Fruit fly (Drosophila melanogaster) whole organism, pupa: ENCODE data around the gene CG10481.

Experiments used
- CG10348 ChIP-seq: fragments of 200-800 bp; sonication (Bioruptor generic); IDR thresholded peaks from 2 replicates; pipeline ENCODE4 v1.3.6; 2022; ENCODE audit warnings: missing biosample characterization, missing genetic modification characterization
- CG12605 ChIP-seq: fragments of 200-800 bp; sonication (Bioruptor generic); IDR thresholded peaks from 2 replicates; pipeline ENCODE4 v1.3.6; 2022; ENCODE audit warnings: missing biosample characterization, missing genetic modification characterization
- CG13204 ChIP-seq: fragments of 200-800 bp; sonication (Bioruptor generic); optimal IDR thresholded peaks from 2 replicates; lab custom pipeline; 2018; ENCODE audit warnings: missing biosample characterization, mild to moderate bottlenecking, missing genetic modification characterization, moderate library complexity
- CG14655 ChIP-seq: fragments of 200-800 bp; sonication (Bioruptor generic); optimal IDR thresholded peaks from 3 replicates; lab custom pipeline; 2017; ENCODE audit warnings: mild to moderate bottlenecking, missing biosample characterization, missing genetic modification reagents, missing genetic modification characterization
- CG15710 ChIP-seq: fragments of 200-800 bp; sonication (Bioruptor generic); optimal IDR thresholded peaks from 2 replicates; lab custom pipeline; 2018; ENCODE audit warnings: missing biosample characterization, mild to moderate bottlenecking, missing genetic modification characterization, moderate library complexity
- CG17806 ChIP-seq: fragments of 200-800 bp; sonication (Bioruptor generic); optimal IDR thresholded peaks from 2 replicates; lab custom pipeline; 2018; ENCODE audit warnings: missing biosample characterization, mild to moderate bottlenecking, missing genetic modification characterization, moderate library complexity
- CG32121 ChIP-seq: fragments of 200-800 bp; sonication (Bioruptor generic); IDR thresholded peaks from 2 replicates; pipeline ENCODE4 v1.3.6; 2022; ENCODE audit warnings: missing biosample characterization, missing genetic modification characterization
- CG34367 ChIP-seq: fragments of 200-800 bp; sonication (Bioruptor generic); optimal IDR thresholded peaks from 2 replicates; lab custom pipeline; 2018; ENCODE audit warnings: missing biosample characterization, mild to moderate bottlenecking, missing genetic modification characterization
- CG4496 ChIP-seq: fragments of 200-800 bp; sonication (Bioruptor generic); IDR thresholded peaks from 3 replicates; pipeline ENCODE4 v1.3.6; 2022; ENCODE audit warnings: missing biosample characterization, missing genetic modification characterization
- CG8159 ChIP-seq: fragments of 200-800 bp; sonication (Bioruptor generic); optimal IDR thresholded peaks from 3 replicates; lab custom pipeline; 2018; ENCODE audit warnings: missing biosample characterization, mild to moderate bottlenecking, missing genetic modification characterization, moderate library complexity
- CG8301 ChIP-seq: fragments of 200-800 bp; sonication (Bioruptor generic); optimal IDR thresholded peaks from 2 replicates; lab custom pipeline; 2018; ENCODE audit warnings: missing biosample characterization, mild to moderate bottlenecking, missing genetic modification characterization
- CG9948 ChIP-seq: fragments of 200-800 bp; sonication (Bioruptor generic); optimal IDR thresholded peaks from 2 replicates; lab custom pipeline; 2018; ENCODE audit warnings: missing biosample characterization, mild to moderate bottlenecking, missing genetic modification characterization, moderate library complexity
- D1 ChIP-seq: fragments of 200-800 bp; sonication (Bioruptor generic); optimal IDR thresholded peaks from 2 replicates; lab custom pipeline; 2018; ENCODE audit warnings: missing biosample characterization, mild to moderate bottlenecking, missing genetic modification characterization, moderate library complexity
- EcR ChIP-seq: fragments of 200-800 bp; sonication (Bioruptor generic); optimal IDR thresholded peaks from 3 replicates; lab custom pipeline; 2019; ENCODE audit warnings: missing biosample characterization, missing genetic modification characterization, mild to moderate bottlenecking, moderate library complexity, missing genetic modification reagents
- Ets98B ChIP-seq: fragments of 200-800 bp; sonication (Bioruptor generic); IDR thresholded peaks from 2 replicates; pipeline ENCODE4 v1.3.6; 2022; ENCODE audit warnings: missing biosample characterization, missing genetic modification characterization
- Pif1A ChIP-seq: fragments of 200-800 bp; sonication (Bioruptor generic); optimal IDR thresholded peaks from 3 replicates; lab custom pipeline; 2016; ENCODE audit warnings: missing biosample characterization, missing genetic modification characterization
- Pif1B ChIP-seq: fragments of 200-800 bp; sonication (Bioruptor generic); optimal IDR thresholded peaks from 3 replicates; lab custom pipeline; 2016; ENCODE audit warnings: missing biosample characterization, missing genetic modification characterization
- Snoo ChIP-seq: fragments of 200-800 bp; sonication (Bioruptor generic); optimal IDR thresholded peaks from 3 replicates; lab custom pipeline; 2017; ENCODE audit warnings: missing biosample characterization, mild to moderate bottlenecking, missing genetic modification characterization, inconsistent platforms
- fd96Ca ChIP-seq: fragments of 200-800 bp; sonication (Bioruptor generic); IDR thresholded peaks from 3 replicates; pipeline ENCODE4 v1.3.6; 2022; ENCODE audit warnings: missing biosample characterization, missing genetic modification characterization
- gl ChIP-seq: fragments of 200-800 bp; sonication (Bioruptor generic); optimal IDR thresholded peaks from 2 replicates; lab custom pipeline; 2018; ENCODE audit warnings: missing biosample characterization, mild to moderate bottlenecking, missing genetic modification characterization
- rn ChIP-seq: fragments of 200-800 bp; sonication (Bioruptor generic); IDR thresholded peaks from 2 replicates; pipeline ENCODE4 v1.3.6; 2022; ENCODE audit warnings: missing biosample characterization, missing genetic modification characterization

CG10481 gene

dm6 chr2L:19892450-19892849 is at the start of gene CG10481:
TSS of gene CG10481 (minus strand) at chr2L:19892550.
- TF ChIP-seq EcR (no peak), rn (GFP tag; lab: Robert Waterston, UW) (no peak), Snoo (tag; lab: Kevin White, UChicago) (no peak), CG13204 (GFP tag; lab: Kevin White, UChicago) (no peak), D1 (tag; lab: Kevin White, UChicago) (no peak), Pif1A (GFP tag; lab: Kevin White, UChicago) (no peak)

DNA sequence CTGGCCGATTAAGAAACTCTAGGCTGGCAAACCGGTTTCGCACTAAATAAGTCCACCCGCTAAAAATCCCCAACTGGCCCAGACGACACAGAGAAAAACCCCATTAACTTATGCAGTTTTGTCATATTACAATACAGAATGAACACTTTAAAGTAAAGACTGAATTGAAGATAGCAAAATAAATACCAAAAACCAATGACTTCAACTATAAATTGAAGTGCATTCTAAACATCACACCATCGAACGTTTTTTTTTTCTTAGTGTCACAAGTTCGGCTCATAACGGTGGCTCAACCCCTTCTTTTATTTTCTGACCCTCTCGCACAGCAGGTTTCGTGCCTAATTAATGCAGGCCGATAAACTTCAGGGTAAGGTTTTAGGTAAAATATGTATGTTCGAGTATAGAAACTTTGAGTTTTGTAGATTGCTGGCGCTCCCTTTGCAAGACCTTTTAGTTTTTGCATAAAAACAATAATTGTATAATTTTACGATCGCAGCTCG is 49.1 kb upstream of the CG10481 start:
- peak; percentile 77 for TF ChIP-seq CG8301
- peak; percentile 81 for TF ChIP-seq CG9948 (tag; lab: Kevin White, UChicago)
- TF ChIP-seq CG4496, result peak; percentile 93
- TF ChIP-seq EcR, result peak; percentile 66
- peak; percentile 86 for TF ChIP-seq Pif1A (GFP tag; lab: Kevin White, UChicago)
- TF ChIP-seq fd96Ca (GFP tag; lab: Robert Waterston, UW), result peak; percentile 87
- TF ChIP-seq CG13204 (GFP tag; lab: Kevin White, UChicago), result peak; percentile 52
- TF ChIP-seq rn (GFP tag; lab: Robert Waterston, UW), result peak; percentile 83
- peak; percentile 63 for TF ChIP-seq gl
- peak; percentile 86 for TF ChIP-seq Ets98B
- peak; percentile 92 for TF ChIP-seq CG15710 (tag; lab: Kevin White, UChicago)
- TF ChIP-seq Pif1B (GFP tag; lab: Kevin White, UChicago), result peak; percentile 31
- peak; percentile 79 for TF ChIP-seq Snoo (tag; lab: Kevin White, UChicago)
- peak; percentile 16; the same call in 1 of the 2 replicates for TF ChIP-seq CG12605
- peak; percentile 65 for TF ChIP-seq CG10348 (GFP tag; lab: Robert Waterston, UW)
- TF ChIP-seq CG8159, result peak; percentile 90
- TF ChIP-seq D1 (tag; lab: Kevin White, UChicago), result peak; percentile 37
- TF ChIP-seq CG34367, result peak; percentile 79
- peak; percentile 82 for TF ChIP-seq CG14655
- TF ChIP-seq CG32121 (GFP tag; lab: Robert Waterston, UW), result peak; percentile 90
- peak; percentile 80 for TF ChIP-seq CG17806 (tag; lab: Kevin White, UChicago)

dm6 chr2L:19940036-19940435 is 47.7 kb upstream of the CG10481 start:
- TF ChIP-seq CG9948 (tag; lab: Kevin White, UChicago) (no peak), fd96Ca (GFP tag; lab: Robert Waterston, UW) (no peak), D1 (tag; lab: Kevin White, UChicago) (no peak), CG4496 (0 out of 3 replicates have a peak, but pooled peaks have one; percentile 30), Pif1A (GFP tag; lab: Kevin White, UChicago) (no peak), CG34367 (no peak)

dm6 chr2L:19937804-19938461 is 45.6 kb upstream of the CG10481 start:
- no peak for TF ChIP-seq CG14655
- TF ChIP-seq CG12605, result no peak
- no peak for TF ChIP-seq Ets98B
- TF ChIP-seq Pif1B (GFP tag; lab: Kevin White, UChicago), result no peak
- no peak for TF ChIP-seq CG9948 (tag; lab: Kevin White, UChicago)
- no peak for TF ChIP-seq CG32121 (GFP tag; lab: Robert Waterston, UW)
- no peak for TF ChIP-seq CG8159
- no peak for TF ChIP-seq CG17806 (tag; lab: Kevin White, UChicago)
- no peak for TF ChIP-seq Pif1A (GFP tag; lab: Kevin White, UChicago)
- no peak for TF ChIP-seq CG13204 (GFP tag; lab: Kevin White, UChicago)
- no peak for TF ChIP-seq Snoo (tag; lab: Kevin White, UChicago)
- TF ChIP-seq rn (GFP tag; lab: Robert Waterston, UW), result no peak
- no peak for TF ChIP-seq CG8301
- TF ChIP-seq D1 (tag; lab: Kevin White, UChicago), result no peak

- TF ChIP-seq CG9948 (tag; lab: Kevin White, UChicago) (peak; percentile 55), CG4496 (peak; percentile 55; the same call in 1 of the 3 replicates), CG17806 (tag; lab: Kevin White, UChicago) (peak; percentile 47), CG15710 (tag; lab: Kevin White, UChicago) (peak; percentile 57), CG14655 (peak; percentile 71), CG34367 (peak; percentile 19), Pif1A (GFP tag; lab: Kevin White, UChicago) (peak; percentile 66), CG8159 (peak; percentile 65), fd96Ca (GFP tag; lab: Robert Waterston, UW) (peak; percentile 77), CG8301 (peak; percentile 61), rn (GFP tag; lab: Robert Waterston, UW) (0 out of 2 replicates have a peak, but pooled peaks have one; percentile 38), CG32121 (GFP tag; lab: Robert Waterston, UW) (peak; percentile 55)
Observed at dm6 chr2L:19936131-19936530, 43.8 kb upstream of the CG10481 start.

- TF ChIP-seq Ets98B, result peak; percentile 66
- peak; percentile 75 for TF ChIP-seq EcR
- no peak for TF ChIP-seq gl
- TF ChIP-seq Pif1B (GFP tag; lab: Kevin White, UChicago), result no peak
- peak; percentile 25 for TF ChIP-seq Pif1A (GFP tag; lab: Kevin White, UChicago)
- peak; percentile 69; the same call in 2 of the 3 replicates for TF ChIP-seq fd96Ca (GFP tag; lab: Robert Waterston, UW)
- TF ChIP-seq CG15710 (tag; lab: Kevin White, UChicago), result peak; percentile 12
- peak; percentile 62 for TF ChIP-seq CG13204 (GFP tag; lab: Kevin White, UChicago)
- TF ChIP-seq CG4496, result peak; percentile 69
- 0 out of 2 replicates have a peak, but pooled peaks have one; percentile 31 for TF ChIP-seq CG12605
- no peak for TF ChIP-seq D1 (tag; lab: Kevin White, UChicago)
- TF ChIP-seq CG9948 (tag; lab: Kevin White, UChicago), result peak; percentile 0
- peak; percentile 34; the same call in 1 of the 2 replicates for TF ChIP-seq CG32121 (GFP tag; lab: Robert Waterston, UW)
- TF ChIP-seq CG8159, result peak; percentile 30
Observed at dm6 chr2L:19935085-19935846, 42.9 kb upstream of the CG10481 start.
